Worm (Caenorhabditis elegans): Measurements from ENCODE around the gene mlc-2.

The mlc-2 gene

DNA sequence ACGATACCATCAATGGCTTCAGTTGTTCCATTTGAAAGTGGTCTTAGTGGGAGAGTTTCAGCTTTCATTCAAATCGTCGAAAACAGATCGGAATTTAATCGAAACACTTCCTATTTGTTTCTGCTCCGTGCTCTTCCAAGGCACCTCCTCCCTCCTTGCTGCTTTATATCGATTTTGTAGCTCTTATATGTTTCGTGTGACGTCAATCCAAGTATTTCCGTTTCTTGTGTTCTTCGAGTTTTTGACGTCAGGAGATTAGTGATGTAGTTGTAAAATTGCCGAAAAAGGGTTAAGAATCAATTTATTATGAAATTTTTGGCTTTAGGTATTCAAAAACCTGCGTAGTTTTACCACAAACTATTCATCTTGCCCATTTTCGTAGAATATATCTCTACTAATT lies 10.2 kb upstream of the mlc-2 start, which contains the start of gene ZK54.3 (continued):
- no peak for TF ChIP-seq F49E8.2 (tag; optimal IDR thresholded peaks at IDR 0.05; ENCODE audit: borderline replicate concordance)

DNA sequence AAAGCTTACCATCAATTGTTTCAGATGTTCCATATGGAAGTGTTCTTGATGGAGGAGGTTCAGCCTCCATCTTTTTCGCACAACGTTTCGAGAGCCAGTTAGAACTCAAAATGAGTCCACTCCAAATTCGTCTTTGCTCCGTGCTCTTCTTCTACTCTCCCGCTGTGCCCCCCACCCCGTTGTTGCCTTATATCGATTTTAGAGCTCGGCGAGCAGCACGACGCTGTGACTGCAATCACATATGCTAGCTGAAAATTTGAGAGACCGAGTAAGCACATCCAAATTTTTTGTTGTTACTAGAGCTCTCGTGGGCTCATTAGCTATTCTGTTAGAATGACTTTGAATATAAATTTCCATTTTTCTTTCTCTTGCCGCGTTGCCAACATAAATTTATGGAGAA lies 8.4 kb upstream of the mlc-2 start, which contains the start of gene slc-17.1:
Gene slc-17.1, minus strand, starts transcription at position 101 of the 400 bp plus-strand sequence.
- TF ChIP-seq daf-8 (GFP tag; IDR thresholded peaks at IDR 0.05), result no peak
- peak; percentile 8 for TF ChIP-seq aha-1 (tag)
- no peak for TF ChIP-seq jun-1 (tag; optimal IDR thresholded peaks at IDR 0.05)
- 0 out of 2 replicates have a peak, but pooled peaks have one; percentile 7 for TF ChIP-seq set-16 (GFP tag; IDR thresholded peaks at IDR 0.05)
- peak; percentile 9 for TF ChIP-seq rbr-2 (tag; optimal IDR thresholded peaks at IDR 0.05)

DNA sequence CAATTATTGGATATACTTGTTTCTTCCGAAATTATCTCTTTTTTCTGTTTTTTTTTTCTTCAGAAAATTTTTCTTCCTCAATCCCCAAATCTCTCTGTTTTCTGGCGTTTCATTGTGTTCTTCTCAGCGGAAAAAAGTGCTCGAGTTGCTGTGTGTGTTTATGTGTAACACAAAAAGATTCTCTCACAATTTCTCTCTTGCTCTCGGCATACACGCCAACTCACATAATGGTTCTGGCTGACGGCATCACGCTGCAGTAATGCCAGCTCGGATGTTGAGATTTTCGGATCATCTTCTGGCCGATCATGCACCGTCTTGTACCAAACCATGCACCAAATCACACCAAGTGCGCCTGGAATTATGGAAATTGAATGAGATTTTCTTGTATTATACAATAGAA lies 5.6 kb upstream of the mlc-2 start:
- TF ChIP-seq T20F7.1 (GFP tag; optimal IDR thresholded peaks at IDR 0.05), result no peak
- no peak for TF ChIP-seq nhr-77 (tag; optimal IDR thresholded peaks at IDR 0.05)
- TF ChIP-seq daf-16 (GFP tag; optimal IDR thresholded peaks at IDR 0.05), result peak in 1 of 2 experiments; percentile 34
- no peak for TF ChIP-seq daf-16 (tag; optimal IDR thresholded peaks at IDR 0.05)
- no peak for TF ChIP-seq R02D3.7 (tag; optimal IDR thresholded peaks at IDR 0.05)
- TF ChIP-seq lin-1 (GFP tag; IDR thresholded peaks at IDR 0.05), result no peak
- TF ChIP-seq nhr-237 (tag; optimal IDR thresholded peaks at IDR 0.05), result no peak
- TF ChIP-seq lsy-2 (tag; optimal IDR thresholded peaks at IDR 0.05), result peak in 1 of 2 experiments; percentile 0
- peak; percentile 16 for TF ChIP-seq mes-2 (tag; optimal IDR thresholded peaks at IDR 0.05; ENCODE audit: poor library complexity, severe bottlenecking)
- TF ChIP-seq nhr-42 (GFP tag; IDR thresholded peaks at IDR 0.05), result no peak
- TF ChIP-seq dmd-9 (GFP tag; IDR thresholded peaks at IDR 0.05), result no peak
- TF ChIP-seq nhr-6 (tag; optimal IDR thresholded peaks at IDR 0.05), result no peak
- no peak for TF ChIP-seq ZK337.2 (GFP tag; IDR thresholded peaks at IDR 0.05)
- TF ChIP-seq spr-3 (GFP tag; optimal IDR thresholded peaks at IDR 0.05), result no peak
- no peak for TF ChIP-seq daf-19 (GFP tag; conservative IDR thresholded peaks at IDR 0.05)
- TF ChIP-seq nhr-10 (tag; optimal IDR thresholded peaks at IDR 0.05), result no peak

DNA sequence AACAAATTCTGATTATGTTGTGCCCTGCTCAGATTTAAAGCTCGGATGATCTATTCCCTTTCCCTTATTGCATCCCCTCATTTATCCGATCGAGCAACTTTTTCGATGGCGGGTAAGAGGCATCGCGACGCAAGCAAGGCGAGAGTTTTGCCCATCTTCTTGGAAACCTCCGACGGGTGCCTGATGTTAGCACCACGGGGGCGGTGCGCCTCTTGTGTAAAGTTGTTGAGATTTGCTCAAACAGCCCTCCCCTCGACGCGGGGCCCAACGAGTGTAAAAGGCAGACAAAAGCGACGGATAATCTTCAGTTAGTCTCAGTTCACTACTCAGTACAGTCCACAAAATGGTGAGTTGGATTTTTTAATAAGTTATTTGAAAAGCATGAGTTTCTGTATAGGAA lies 2.5 kb upstream of the mlc-2 start, which contains the start of gene mlc-1:
Gene mlc-1, plus strand, starts transcription at position 324 of the 400 bp plus-strand sequence.
- peak; percentile 9 for TF ChIP-seq hlh-11 (tag; optimal IDR thresholded peaks at IDR 0.05)
- no peak for TF ChIP-seq ceh-62 (tag; optimal IDR thresholded peaks at IDR 0.05)
- TF ChIP-seq F44E2.7 (GFP tag; IDR thresholded peaks at IDR 0.05), result no peak
- no peak for TF ChIP-seq saeg-2 (GFP tag; IDR thresholded peaks at IDR 0.05)
- TF ChIP-seq aha-1 (tag), result peak; percentile 74
- no peak for TF ChIP-seq madf-9 (GFP tag; conservative IDR thresholded peaks at IDR 0.05)
- no peak for TF ChIP-seq php-3 (GFP tag; IDR thresholded peaks at IDR 0.05)
- peak in 1 of 2 experiments; percentile 20 for TF ChIP-seq unc-62 (GFP tag; optimal IDR thresholded peaks at IDR 0.05 in 1 of 2)
- TF ChIP-seq unc-62 (tag; optimal IDR thresholded peaks at IDR 0.05), result no peak
- no peak for TF ChIP-seq nhr-25 (tag; optimal IDR thresholded peaks at IDR 0.05; ENCODE audit: borderline replicate concordance, insufficient read depth)
- no peak for TF ChIP-seq Y75B8A.6 (GFP tag; IDR thresholded peaks at IDR 0.05)
- no peak for TF ChIP-seq egl-27 (tag; optimal IDR thresholded peaks at IDR 0.05)
- no peak for TF ChIP-seq zag-1 (tag; optimal IDR thresholded peaks at IDR 0.05)
- TF ChIP-seq nhr-77 (tag; optimal IDR thresholded peaks at IDR 0.05), result no peak
- TF ChIP-seq zip-11 (GFP tag; IDR thresholded peaks at IDR 0.05), result no peak
- TF ChIP-seq daf-19 (GFP tag; conservative IDR thresholded peaks at IDR 0.05), result no peak
- TF ChIP-seq nhr-102 (tag; optimal IDR thresholded peaks at IDR 0.05), result no peak
- TF ChIP-seq snpc-1.2 (GFP tag; IDR thresholded peaks at IDR 0.05), result no peak
- TF ChIP-seq ZK546.5 (tag; optimal IDR thresholded peaks at IDR 0.05), result no peak
- no peak for TF ChIP-seq unc-130 (GFP tag; optimal IDR thresholded peaks at IDR 0.05)
- TF ChIP-seq aly-2 (tag; optimal IDR thresholded peaks at IDR 0.05), result no peak
- no peak for TF ChIP-seq lir-3 (tag; optimal IDR thresholded peaks at IDR 0.05)
- peak; percentile 38 for TF ChIP-seq set-16 (GFP tag; IDR thresholded peaks at IDR 0.05)
- no peak for TF ChIP-seq nhr-41 (GFP tag; IDR thresholded peaks at IDR 0.05)
